Fruit fly (Drosophila melanogaster): Measurements from ENCODE around the gene Hsc70-2.
A peak's percentile ranks its signal among the peaks of the same experiment; 100 is the strongest.

The Hsc70-2 gene

DNA sequence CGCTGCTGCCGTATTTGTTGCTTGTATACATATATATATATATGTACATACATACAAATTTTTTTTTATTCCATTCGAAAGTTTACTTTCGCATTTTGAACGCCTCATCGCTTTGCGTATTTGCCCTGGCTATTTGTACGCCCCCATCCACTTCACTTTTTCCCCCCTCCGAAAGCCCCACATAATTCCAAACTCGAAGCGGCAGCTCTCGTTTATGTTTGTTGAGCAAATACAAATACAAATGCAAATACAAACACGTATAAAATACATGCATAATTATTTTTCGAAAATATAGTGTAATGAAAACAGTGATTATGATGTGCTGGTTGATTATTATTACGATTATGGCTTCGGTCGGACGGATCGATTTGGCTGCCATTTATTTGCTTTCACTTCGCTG lies 23.5 kb downstream of the Hsc70-2 start (continued):
- peak; percentile 45 for TF ChIP-seq Bteb2 (GFP tag; optimal IDR thresholded peaks at IDR 0.05)
- no peak for TF ChIP-seq Hr39 (optimal IDR thresholded peaks at IDR 0.05)
- TF ChIP-seq ems (GFP tag; optimal IDR thresholded peaks at IDR 0.05): peak; percentile 67
- TF ChIP-seq MTF-1 (GFP tag; optimal IDR thresholded peaks at IDR 0.05; ENCODE audit: borderline replicate concordance): peak; percentile 92
- TF ChIP-seq Aef1 (GFP tag; IDR thresholded peaks at IDR 0.05): peak; percentile 17; the same call in 1 of the 3 replicates
- peak; percentile 89 for TF ChIP-seq dmrt99B (tag; optimal IDR thresholded peaks at IDR 0.05)
- TF ChIP-seq gcm (GFP tag; optimal IDR thresholded peaks at IDR 0.05): peak; percentile 95
- peak; percentile 64 for TF ChIP-seq CG12744 (GFP tag; optimal IDR thresholded peaks at IDR 0.05)
- peak; percentile 69 for TF ChIP-seq Max (GFP tag; optimal IDR thresholded peaks at IDR 0.05)
- TF ChIP-seq gem (tag; optimal IDR thresholded peaks at IDR 0.05): peak; percentile 93
- peak; percentile 84 for TF ChIP-seq CG31365 (tag; optimal IDR thresholded peaks at IDR 0.05)
- peak; percentile 97 for TF ChIP-seq CG2875 (GFP tag; optimal IDR thresholded peaks at IDR 0.05)
- TF ChIP-seq CG6683 (GFP tag; optimal IDR thresholded peaks at IDR 0.05): peak; percentile 82
- peak; percentile 85 for TF ChIP-seq Dek (tag; optimal IDR thresholded peaks at IDR 0.05)
- TF ChIP-seq Nf-YA (GFP tag; IDR thresholded peaks at IDR 0.05): peak; percentile 72
- TF ChIP-seq CG11560 (tag; IDR thresholded peaks at IDR 0.05): 0 out of 3 replicates have a peak, but pooled peaks have one; percentile 30
- TF ChIP-seq Sin3A (optimal IDR thresholded peaks at IDR 0.05): no peak
- TF ChIP-seq fd96Cb (tag; optimal IDR thresholded peaks at IDR 0.05): peak; percentile 90
- TF ChIP-seq D19A (tag; optimal IDR thresholded peaks at IDR 0.05): peak; percentile 82
- peak; percentile 72 for TF ChIP-seq CG10147 (GFP tag; optimal IDR thresholded peaks at IDR 0.05)
- TF ChIP-seq CG10543 (GFP tag; optimal IDR thresholded peaks at IDR 0.05): peak; percentile 65
- peak; percentile 90 for TF ChIP-seq mirr (GFP tag; optimal IDR thresholded peaks at IDR 0.05)
- peak; percentile 92 for TF ChIP-seq odd (GFP tag; optimal IDR thresholded peaks at IDR 0.05)
- TF ChIP-seq CG2199 (GFP tag; IDR thresholded peaks at IDR 0.05): peak; percentile 59; the same call in 1 of the 3 replicates
- TF ChIP-seq CG12942 (GFP tag; optimal IDR thresholded peaks at IDR 0.05): peak; percentile 78
- TF ChIP-seq CG2889 (GFP tag; IDR thresholded peaks at IDR 0.05): no peak
- TF ChIP-seq unc-4 (GFP tag; IDR thresholded peaks at IDR 0.05; ENCODE audit: partially characterized antibody): no peak
- TF ChIP-seq sima (GFP tag; optimal IDR thresholded peaks at IDR 0.05): peak; percentile 49
- TF ChIP-seq CG12236 (GFP tag; optimal IDR thresholded peaks at IDR 0.05): peak; percentile 87
- no peak for TF ChIP-seq BEAF-32 (GFP tag; optimal IDR thresholded peaks at IDR 0.05)
- TF ChIP-seq jing (GFP tag; optimal IDR thresholded peaks at IDR 0.05): peak; percentile 77
- TF ChIP-seq kni (GFP tag; optimal IDR thresholded peaks at IDR 0.05): peak; percentile 79
- no peak for TF ChIP-seq rib (GFP tag; IDR thresholded peaks at IDR 0.05)
- peak; percentile 70 for TF ChIP-seq CG8290 (GFP tag; optimal IDR thresholded peaks at IDR 0.05)
- TF ChIP-seq CG8290 (tag; optimal IDR thresholded peaks at IDR 0.05): peak; percentile 65 to 95
- peak; percentile 75; the same call in 1 of the 2 replicates for TF ChIP-seq chm (GFP tag; IDR thresholded peaks at IDR 0.05)
- peak; percentile 92 for TF ChIP-seq CG10209 (GFP tag; optimal IDR thresholded peaks at IDR 0.05)
- TF ChIP-seq fu2 (GFP tag; optimal IDR thresholded peaks at IDR 0.05): no peak
- peak; percentile 95 for TF ChIP-seq CG6813 (GFP tag; optimal IDR thresholded peaks at IDR 0.05)
- TF ChIP-seq Usf (GFP tag; optimal IDR thresholded peaks at IDR 0.05): peak; percentile 40
- peak; percentile 56 for TF ChIP-seq CG1647 (GFP tag; optimal IDR thresholded peaks at IDR 0.05)
- TF ChIP-seq nom (GFP tag; optimal IDR thresholded peaks at IDR 0.05): no peak
- 0 out of 2 replicates have a peak, but pooled peaks have one; percentile 16 for TF ChIP-seq CG31224 (GFP tag; IDR thresholded peaks at IDR 0.05)
- TF ChIP-seq lilli (GFP tag; optimal IDR thresholded peaks at IDR 0.05): peak; percentile 35
- TF ChIP-seq CG1792 (GFP tag; optimal IDR thresholded peaks at IDR 0.05): peak; percentile 93
- TF ChIP-seq Rx (GFP tag; IDR thresholded peaks at IDR 0.05): 0 out of 2 replicates have a peak, but pooled peaks have one; percentile 16
- peak; percentile 83 for TF ChIP-seq CG10979 (tag; optimal IDR thresholded peaks at IDR 0.05)
- TF ChIP-seq MBD-R2 (GFP tag; IDR thresholded peaks at IDR 0.05): peak; percentile 27; the same call in 1 of the 2 replicates
- TF ChIP-seq CG7556 (GFP tag; optimal IDR thresholded peaks at IDR 0.05): peak; percentile 82
- TF ChIP-seq gce (GFP tag; IDR thresholded peaks at IDR 0.05): peak; percentile 87
- TF ChIP-seq CG13296 (GFP tag; optimal IDR thresholded peaks at IDR 0.05): peak; percentile 82

All from whole organism, embryonic.